Fruit fly (Drosophila melanogaster) Kc167 (cell line): Measurements from ENCODE around the gene CSN5.

ENCODE experiments used
- Sin3A ChIP-seq: fragments of >200 bp; optimal IDR thresholded peaks from 2 replicates; lab custom pipeline; 2018; ENCODE audit warnings: missing external identifiers
- ttk ChIP-seq: sonication (Bioruptor generic); optimal IDR thresholded peaks from 2 replicates; lab custom pipeline; 2017; ENCODE audit warnings: missing external identifiers

DNA sequence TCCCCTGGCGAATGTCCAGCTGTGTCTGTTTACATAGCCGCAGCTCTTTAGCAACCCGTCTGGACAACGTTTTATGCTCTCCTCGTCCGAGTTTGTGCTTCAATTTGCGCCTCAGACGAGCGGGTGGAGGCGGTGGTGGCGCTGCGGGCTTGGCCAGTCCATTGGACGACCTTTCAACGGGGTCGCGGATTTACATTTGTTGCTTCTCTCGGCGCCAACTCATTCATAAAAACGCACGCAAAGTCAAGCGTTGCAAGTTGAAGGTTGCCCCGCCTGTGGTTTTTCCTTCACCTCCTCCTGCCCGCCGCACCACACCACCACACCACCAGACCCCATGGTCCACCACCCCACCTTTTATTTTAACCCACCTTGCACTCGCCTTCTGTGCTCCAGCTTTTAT, 37.8 kb downstream of the CSN5 start:
- TF ChIP-seq ttk (lab: Kevin White, UChicago) (no peak), Sin3A (lab: Kevin White, UChicago) (no peak)
